Worm (Caenorhabditis elegans) whole organism, L3 larva: Measurements from ENCODE around the gene slc-17.1.
A peak's percentile ranks its signal among the peaks of the same experiment; 100 is the strongest.

Experiments used
- R02D3.7 ChIP-seq: fragments of 150-350 bp; optimal IDR thresholded peaks from 2 replicates; lab custom pipeline; 2014; ENCODE audit warnings: missing biosample characterization, missing genetic modification characterization
- ZK546.5 ChIP-seq: sonication (generic microtip); optimal IDR thresholded peaks from 2 replicates; lab custom pipeline; 2017; ENCODE audit warnings: missing biosample characterization, missing genetic modification characterization
- aly-2 ChIP-seq: fragments of 150-350 bp; optimal IDR thresholded peaks from 2 replicates; lab custom pipeline; 2014; ENCODE audit warnings: missing biosample characterization, missing genetic modification characterization
- ama-1 ChIP-seq: fragments of 150-350 bp; optimal IDR thresholded peaks from 2 replicates; lab custom pipeline; 2018
- ceh-16 ChIP-seq: sonication (generic microtip); optimal IDR thresholded peaks from 2 replicates; lab custom pipeline; 2017; ENCODE audit warnings: missing biosample characterization, missing genetic modification characterization
- ceh-28 ChIP-seq: fragments of 150-350 bp; optimal IDR thresholded peaks from 2 replicates; lab custom pipeline; 2014; ENCODE audit warnings: missing biosample characterization, missing genetic modification reagents, missing genetic modification characterization
- ceh-82 ChIP-seq: fragments of 150-350 bp; optimal IDR thresholded peaks from 2 replicates; lab custom pipeline; 2014; ENCODE audit warnings: missing biosample characterization, missing genetic modification characterization
- ceh-9 ChIP-seq: sonication (generic microtip); optimal IDR thresholded peaks from 2 replicates; lab custom pipeline; 2018; ENCODE audit warnings: missing biosample characterization, missing genetic modification characterization
- elt-2 ChIP-seq: sonication (generic microtip); optimal IDR thresholded peaks from 2 replicates; lab custom pipeline; 2016; ENCODE audit warnings: missing genetic modification reagents, mild to moderate bottlenecking, missing genetic modification characterization, missing compliant biosample characterization
- elt-3 ChIP-seq, 3 experiments: fragments of 150-350 bp in 1 of 3; sonication (generic microtip) in 2 of 3; optimal IDR thresholded peaks; 2 replicates in 2 of 3; 4 replicates in 1 of 3; lab custom pipeline; 2014 to 2017; ENCODE audit warnings: missing biosample characterization in 3 of 3, missing genetic modification characterization in 3 of 3
- eor-1 ChIP-seq, 2 experiments: fragments of 150-350 bp; optimal IDR thresholded peaks; 2 replicates each; lab custom pipeline; 2014 to 2018; ENCODE audit warnings: missing biosample characterization in 2 of 2, missing genetic modification characterization in 2 of 2
- hmg-11 ChIP-seq: sonication (generic microtip); optimal IDR thresholded peaks from 2 replicates; lab custom pipeline; 2016; ENCODE audit warnings: missing genetic modification characterization, missing compliant biosample characterization
- jun-1 ChIP-seq: fragments of 150-350 bp; optimal IDR thresholded peaks from 2 replicates; lab custom pipeline; 2014; ENCODE audit warnings: missing biosample characterization, missing genetic modification reagents, missing genetic modification characterization
- lin-15B ChIP-seq: fragments of 150-350 bp; optimal IDR thresholded peaks from 2 replicates; lab custom pipeline; 2014; ENCODE audit warnings: missing biosample characterization, missing genetic modification characterization
- lin-39 ChIP-seq: fragments of 150-350 bp; optimal IDR thresholded peaks from 2 replicates; lab custom pipeline; 2018; ENCODE audit warnings: missing biosample characterization, missing genetic modification reagents, missing genetic modification characterization
- mml-1 ChIP-seq: fragments of 150-350 bp; sonication (generic microtip); optimal IDR thresholded peaks from 3 replicates; lab custom pipeline; 2014; ENCODE audit warnings: missing biosample characterization, missing genetic modification characterization
- nfya-1 ChIP-seq: sonication (generic microtip); optimal IDR thresholded peaks from 2 replicates; lab custom pipeline; 2017; ENCODE audit warnings: missing genetic modification characterization, mild to moderate bottlenecking, missing compliant biosample characterization, antibody characterized with exemption, moderate library complexity; ENCODE audit not compliant: insufficient read depth
- nhr-11 ChIP-seq: fragments of 150-350 bp; optimal IDR thresholded peaks from 2 replicates; lab custom pipeline; 2014; ENCODE audit warnings: missing biosample characterization, missing genetic modification characterization
- nhr-23 ChIP-seq: fragments of 150-350 bp; optimal IDR thresholded peaks from 2 replicates; lab custom pipeline; 2014; ENCODE audit warnings: missing biosample characterization, missing genetic modification reagents, missing genetic modification characterization
- nhr-237 ChIP-seq: fragments of 150-350 bp; optimal IDR thresholded peaks from 2 replicates; lab custom pipeline; 2014; ENCODE audit warnings: missing biosample characterization, missing genetic modification characterization
- nhr-28 ChIP-seq: fragments of 150-350 bp; optimal IDR thresholded peaks from 2 replicates; lab custom pipeline; 2014; ENCODE audit warnings: missing biosample characterization, missing genetic modification characterization
- nhr-67 ChIP-seq: fragments of 150-350 bp; optimal IDR thresholded peaks from 2 replicates; lab custom pipeline; 2014; ENCODE audit warnings: missing biosample characterization, missing genetic modification characterization
- nhr-76 ChIP-seq: fragments of 150-350 bp; sonication (generic microtip); optimal IDR thresholded peaks from 5 replicates; lab custom pipeline; 2014; ENCODE audit warnings: missing biosample characterization, missing genetic modification characterization
- nhr-77 ChIP-seq: fragments of 150-350 bp; optimal IDR thresholded peaks from 2 replicates; lab custom pipeline; 2014; ENCODE audit warnings: missing biosample characterization, missing genetic modification characterization
- pha-4 ChIP-seq: fragments of 150-350 bp; optimal IDR thresholded peaks from 2 replicates; lab custom pipeline; 2014; ENCODE audit warnings: missing biosample characterization, missing genetic modification reagents, missing genetic modification characterization
- pqm-1 ChIP-seq: fragments of 150-350 bp; optimal IDR thresholded peaks from 2 replicates; lab custom pipeline; 2017; ENCODE audit warnings: missing biosample characterization, missing genetic modification characterization, inconsistent platforms
- sea-2 ChIP-seq: fragments of 150-350 bp; sonication (generic microtip); optimal IDR thresholded peaks from 4 replicates; lab custom pipeline; 2014; ENCODE audit warnings: missing biosample characterization, missing genetic modification reagents, missing genetic modification characterization
- skn-1 ChIP-seq: fragments of 150-350 bp; optimal IDR thresholded peaks from 2 replicates; lab custom pipeline; 2014; ENCODE audit warnings: missing biosample characterization, missing genetic modification characterization
- snpc-4 ChIP-seq: fragments of 150-350 bp; optimal IDR thresholded peaks from 2 replicates; lab custom pipeline; 2014; ENCODE audit warnings: missing biosample characterization, missing genetic modification characterization
- unc-39 ChIP-seq: sonication (generic microtip); optimal IDR thresholded peaks from 4 replicates; lab custom pipeline; 2017; ENCODE audit warnings: missing biosample characterization, missing genetic modification characterization
- zag-1 ChIP-seq: fragments of 150-350 bp; optimal IDR thresholded peaks from 2 replicates; lab custom pipeline; 2014; ENCODE audit warnings: missing biosample characterization, missing genetic modification characterization
- ztf-11 ChIP-seq: fragments of 150-350 bp; optimal IDR thresholded peaks from 2 replicates; lab custom pipeline; 2014; ENCODE audit warnings: missing biosample characterization, missing genetic modification characterization
- ztf-4 ChIP-seq: fragments of 150-350 bp; optimal IDR thresholded peaks from 2 replicates; lab custom pipeline; 2014; ENCODE audit warnings: missing biosample characterization, missing genetic modification characterization

Gene slc-17.1

DNA sequence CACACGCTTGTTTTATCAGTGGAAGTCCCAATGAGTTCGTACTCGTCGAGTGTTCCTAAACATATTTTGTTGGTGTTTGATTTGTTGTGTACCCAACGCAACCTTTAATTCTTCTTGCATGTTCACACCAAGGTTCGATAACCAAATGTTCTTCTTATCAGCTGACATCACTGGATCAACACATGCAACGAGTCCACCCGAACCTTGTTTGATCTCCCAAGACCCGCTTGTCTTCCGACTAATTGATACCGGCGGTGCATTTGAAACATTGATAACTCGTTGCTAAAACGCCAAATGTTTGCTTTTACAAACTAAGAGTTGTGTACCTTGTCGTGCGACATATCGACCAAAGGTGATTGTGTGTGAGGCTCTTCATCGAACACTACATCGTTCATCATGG lies 7.0 kb upstream of the slc-17.1 start:
- TF ChIP-seq pqm-1 (tag; lab: Kevin White, UChicago): peak; percentile 87
- TF ChIP-seq jun-1 (tag; lab: Kevin White, UChicago): peak; percentile 87
- TF ChIP-seq pha-4 (tag; lab: Kevin White, UChicago): peak; percentile 68
- TF ChIP-seq nhr-23 (tag; lab: Kevin White, UChicago): no peak
- TF ChIP-seq elt-2: peak; percentile 95

ce11 chrX:17468483-17468882 lies 3.8 kb upstream of the slc-17.1 start:
- TF ChIP-seq elt-2 (no peak), lin-15B (tag; lab: Kevin White, UChicago) (no peak), skn-1 (tag; lab: Kevin White, UChicago) (no peak), ztf-4 (no peak), nhr-11 (tag; lab: Kevin White, UChicago) (no peak), ztf-11 (tag; lab: Kevin White, UChicago) (no peak), sea-2 (GFP tag; lab: Kevin White, UChicago) (no peak), mml-1 (no peak), nhr-67 (no peak), snpc-4 (tag; lab: Kevin White, UChicago) (no peak), ceh-28 (tag; lab: Kevin White, UChicago) (no peak), nhr-28 (tag; lab: Kevin White, UChicago) (no peak), ceh-16 (tag; lab: Kevin White, UChicago) (no peak)

ce11 chrX:17466615-17467014 lies 1.9 kb upstream of the slc-17.1 start, which contains the start of gene ZK54.3:
TSS of gene ZK54.3 (minus strand) at chrX:17467005.
- TF ChIP-seq ceh-9 (tag; lab: Kevin White, UChicago): no peak
- no peak for TF ChIP-seq nhr-28 (tag; lab: Kevin White, UChicago)
- peak; percentile 51 for TF ChIP-seq nfya-1 (tag; lab: Kevin White, UChicago)
- no peak for TF ChIP-seq R02D3.7 (tag; lab: Kevin White, UChicago)

ce11 chrX:17461958-17462357 lies 2.7 kb downstream of the slc-17.1 start:
- no peak for TF ChIP-seq ztf-11 (tag; lab: Kevin White, UChicago)
- no peak for TF ChIP-seq nhr-237
- peak; percentile 53 for TF ChIP-seq lin-39 (tag; lab: Kevin White, UChicago)
- no peak for TF ChIP-seq pha-4 (tag; lab: Kevin White, UChicago)
- TF ChIP-seq ama-1 (lab: Kevin White, UChicago): no peak
- TF ChIP-seq nfya-1 (tag; lab: Kevin White, UChicago): peak; percentile 22
- TF ChIP-seq elt-2: no peak
- TF ChIP-seq ZK546.5 (tag; lab: Kevin White, UChicago): no peak
- no peak for TF ChIP-seq mml-1
- TF ChIP-seq aly-2: no peak
- no peak for TF ChIP-seq nhr-28 (tag; lab: Kevin White, UChicago)
- no peak for TF ChIP-seq ceh-82
- TF ChIP-seq nhr-23 (tag; lab: Kevin White, UChicago): no peak
- TF ChIP-seq eor-1 (tag; optimal IDR thresholded peaks at IDR 0.05; lab: Kevin White, UChicago): no peak
- no peak for TF ChIP-seq zag-1

- TF ChIP-seq unc-39 (tag; lab: Kevin White, UChicago): no peak
- no peak for TF ChIP-seq lin-39 (tag; lab: Kevin White, UChicago)
- no peak for TF ChIP-seq nhr-77 (tag; lab: Kevin White, UChicago)
- TF ChIP-seq mml-1: no peak
- TF ChIP-seq pha-4 (tag; lab: Kevin White, UChicago): no peak
- no peak for TF ChIP-seq elt-3 (tag; optimal IDR thresholded peaks at IDR 0.05; lab: Kevin White, UChicago)
- TF ChIP-seq hmg-11 (tag; lab: Kevin White, UChicago): no peak
- TF ChIP-seq pqm-1 (tag; lab: Kevin White, UChicago): no peak
- no peak for TF ChIP-seq nfya-1 (tag; lab: Kevin White, UChicago)
- no peak for TF ChIP-seq jun-1 (tag; lab: Kevin White, UChicago)
- TF ChIP-seq nhr-76 (tag; lab: Kevin White, UChicago): no peak
- TF ChIP-seq zag-1: no peak
- TF ChIP-seq eor-1 (tag; optimal IDR thresholded peaks at IDR 0.05; lab: Kevin White, UChicago): no peak
Observed at ce11 chrX:17458887-17459286, 5.8 kb downstream of the slc-17.1 start, which contains the start of gene mlc-1. TSS of gene mlc-1 (plus strand) at chrX:17459210.
